Fruit fly (Drosophila melanogaster): ENCODE data around the gene CtsB.

DNA sequence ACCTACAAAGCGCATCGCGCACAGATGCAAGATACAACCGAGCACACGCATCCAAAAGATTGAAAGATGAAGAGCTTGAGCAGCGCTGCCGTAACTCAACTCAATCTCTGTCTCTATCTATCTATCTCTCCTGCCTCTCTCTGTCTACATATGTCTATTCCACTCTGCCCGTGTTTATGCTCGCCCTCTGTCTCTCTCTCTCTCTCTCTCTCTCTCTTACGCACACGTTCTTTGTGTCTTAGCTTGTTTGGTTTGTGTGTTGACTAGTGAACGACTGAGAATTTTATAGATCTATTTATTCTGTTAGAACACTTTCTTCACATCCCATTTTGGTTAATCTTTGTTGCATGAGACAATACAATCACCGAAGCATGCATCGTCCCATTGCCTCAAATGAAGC is 23.6 kb upstream of the CtsB start:
- TF ChIP-seq kay (GFP tag; ENCODE audit: borderline replicate concordance) (no peak), bab1 (GFP tag; optimal IDR thresholded peaks at IDR 0.05) (no peak), Hr96 (GFP tag; optimal IDR thresholded peaks at IDR 0.05) (no peak), ovo (GFP tag; optimal IDR thresholded peaks at IDR 0.05) (no peak), toe (GFP tag; optimal IDR thresholded peaks at IDR 0.05) (no peak), CG12768 (GFP tag; optimal IDR thresholded peaks at IDR 0.05) (no peak), CG14711 (tag; optimal IDR thresholded peaks at IDR 0.05) (no peak), CG11617 (GFP tag; optimal IDR thresholded peaks at IDR 0.05) (no peak), pad (GFP tag; optimal IDR thresholded peaks at IDR 0.05) (no peak), cic (GFP tag; optimal IDR thresholded peaks at IDR 0.05) (no peak), Mnt (GFP tag; optimal IDR thresholded peaks at IDR 0.05) (no peak), cnc (optimal IDR thresholded peaks at IDR 0.05) (no peak), CG7101 (tag; optimal IDR thresholded peaks at IDR 0.05) (no peak)
